Fruit fly (Drosophila melanogaster): ENCODE measurements around the gene CrebA.

DNA sequence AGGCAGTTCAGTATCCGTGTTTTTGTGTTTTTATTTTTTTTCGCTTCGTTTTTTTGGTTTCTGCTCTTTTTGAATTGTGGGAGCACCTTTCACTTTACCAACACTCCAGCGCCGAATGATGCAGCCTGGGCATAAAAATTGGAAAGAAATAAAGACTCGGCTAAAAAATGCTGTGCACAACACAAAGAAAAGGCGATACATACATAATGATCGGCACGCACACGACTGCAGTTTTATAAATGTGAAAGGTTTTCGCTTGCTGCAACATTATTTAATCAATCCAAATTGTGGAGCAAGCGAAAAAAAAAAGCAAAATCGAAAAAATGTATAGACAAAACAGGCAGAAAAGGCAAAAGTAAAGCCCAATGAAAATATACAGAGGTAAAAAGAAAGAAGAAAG, 7.9 kb downstream of the CrebA start:
- TF ChIP-seq H2.0 (GFP tag; IDR thresholded peaks at IDR 0.05) = no peak
- no peak for TF ChIP-seq Dek (tag; optimal IDR thresholded peaks at IDR 0.05)
- TF ChIP-seq trem (tag; optimal IDR thresholded peaks at IDR 0.05) = no peak
- no peak for TF ChIP-seq ATbp (GFP tag; optimal IDR thresholded peaks at IDR 0.05)
- no peak for TF ChIP-seq nom (GFP tag; optimal IDR thresholded peaks at IDR 0.05)
- no peak for TF ChIP-seq CG2875 (GFP tag; optimal IDR thresholded peaks at IDR 0.05)
- no peak for TF ChIP-seq CG14860 (GFP tag; IDR thresholded peaks at IDR 0.05; ENCODE audit: partially characterized antibody)
- no peak for TF ChIP-seq Elba2 (GFP tag; optimal IDR thresholded peaks at IDR 0.05)
- no peak for TF ChIP-seq CG11398 (GFP tag; optimal IDR thresholded peaks at IDR 0.05)
- no peak for TF ChIP-seq CG11696 (GFP tag; IDR thresholded peaks at IDR 0.05)
- no peak for TF ChIP-seq lbe (GFP tag; optimal IDR thresholded peaks at IDR 0.05)
- no peak for TF ChIP-seq stc (GFP tag; IDR thresholded peaks at IDR 0.05)
- TF ChIP-seq eve (GFP tag; optimal IDR thresholded peaks at IDR 0.05) = no peak

All from whole organism, embryonic.